Fruit fly (Drosophila melanogaster) whole organism, embryonic: ENCODE data around the gene CG15472.

ENCODE experiments used
- Aef1 ChIP-seq: fragments of 200-800 bp; sonication (Bioruptor generic); IDR thresholded peaks from 3 replicates; pipeline ENCODE4 v1.3.6; 2022; ENCODE audit warnings: missing biosample characterization, missing genetic modification characterization
- CG10209 ChIP-seq: fragments of 200-800 bp; sonication (Bioruptor generic); optimal IDR thresholded peaks from 3 replicates; lab custom pipeline; 2017; ENCODE audit warnings: missing biosample characterization, mild to moderate bottlenecking, missing genetic modification characterization, missing genetic modification reagents
- CG10543 ChIP-seq: fragments of 200-800 bp; sonication (Bioruptor generic); optimal IDR thresholded peaks from 3 replicates; lab custom pipeline; 2017; ENCODE audit warnings: missing biosample characterization, mild to moderate bottlenecking, missing genetic modification characterization, moderate library complexity
- CG11504 ChIP-seq: fragments of 200-800 bp; sonication (Bioruptor generic); optimal IDR thresholded peaks from 3 replicates; lab custom pipeline; 2019; ENCODE audit warnings: missing biosample characterization, mild to moderate bottlenecking, missing genetic modification characterization, moderate library complexity
- CG12071 ChIP-seq: fragments of 200-800 bp; sonication (Bioruptor generic); optimal IDR thresholded peaks from 3 replicates; lab custom pipeline; 2018; ENCODE audit warnings: missing biosample characterization, mild to moderate bottlenecking, missing genetic modification characterization
- CG13894 ChIP-seq: fragments of 200-800 bp; sonication (Bioruptor generic); optimal IDR thresholded peaks from 3 replicates; lab custom pipeline; 2018; ENCODE audit warnings: missing biosample characterization, mild to moderate bottlenecking, missing genetic modification characterization, moderate library complexity
- CG14667 ChIP-seq: fragments of 200-800 bp; sonication (Bioruptor generic); IDR thresholded peaks from 2 replicates; pipeline ENCODE4 v1.3.6; 2022; ENCODE audit warnings: missing biosample characterization, missing genetic modification characterization
- CG15011 ChIP-seq: fragments of 200-800 bp; sonication (Bioruptor generic); optimal IDR thresholded peaks from 3 replicates; lab custom pipeline; 2018; ENCODE audit warnings: missing biosample characterization, mild to moderate bottlenecking, missing genetic modification characterization
- CG17328 ChIP-seq: fragments of 200-800 bp; sonication (Bioruptor generic); IDR thresholded peaks from 2 replicates; pipeline ENCODE4 v1.3.6; 2022; ENCODE audit warnings: missing biosample characterization, missing genetic modification characterization
- CG17385 ChIP-seq: fragments of 200-800 bp; sonication (Bioruptor generic); optimal IDR thresholded peaks from 3 replicates; lab custom pipeline; 2018; ENCODE audit warnings: missing biosample characterization, mild to moderate bottlenecking, missing genetic modification characterization
- CG18599 ChIP-seq: fragments of 200-800 bp; sonication (Bioruptor generic); optimal IDR thresholded peaks from 3 replicates; lab custom pipeline; 2017; ENCODE audit warnings: missing biosample characterization, missing genetic modification characterization, mild to moderate bottlenecking, moderate library complexity, missing genetic modification reagents
- CG2129 ChIP-seq: fragments of 200-800 bp; sonication (Bioruptor generic); IDR thresholded peaks from 2 replicates; pipeline ENCODE4 v1.3.6; 2022; ENCODE audit warnings: missing biosample characterization, missing genetic modification characterization; ENCODE audit not compliant: partially characterized antibody
- CG32532 ChIP-seq: fragments of 200-800 bp; sonication (Bioruptor generic); IDR thresholded peaks from 2 replicates; pipeline ENCODE4 v1.3.6; 2022; ENCODE audit warnings: missing biosample characterization, missing genetic modification characterization
- CG43689 ChIP-seq: fragments of 200-800 bp; sonication (Bioruptor generic); IDR thresholded peaks from 2 replicates; pipeline ENCODE4 v1.3.6; 2022; ENCODE audit warnings: missing biosample characterization, missing genetic modification characterization
- CG5953 ChIP-seq: fragments of 200-800 bp; sonication (Bioruptor generic); IDR thresholded peaks from 2 replicates; pipeline ENCODE4 v1.3.6; 2022; ENCODE audit warnings: missing biosample characterization, missing genetic modification characterization
- CG7987 ChIP-seq: fragments of 200-800 bp; sonication (Bioruptor generic); optimal IDR thresholded peaks from 2 replicates; lab custom pipeline; 2018; ENCODE audit warnings: missing biosample characterization, mild to moderate bottlenecking, missing genetic modification characterization, moderate library complexity
- CG9437 ChIP-seq: fragments of 200-800 bp; sonication (Bioruptor generic); optimal IDR thresholded peaks from 2 replicates; lab custom pipeline; 2018; ENCODE audit warnings: missing biosample characterization, mild to moderate bottlenecking, missing genetic modification characterization
- CG9932 ChIP-seq: fragments of 200-800 bp; sonication (Bioruptor generic); IDR thresholded peaks from 2 replicates; pipeline ENCODE4 v1.3.6; 2022; ENCODE audit warnings: missing biosample characterization, missing genetic modification characterization
- Doc2 ChIP-seq: fragments of 200-800 bp; sonication (Bioruptor generic); IDR thresholded peaks from 2 replicates; pipeline ENCODE4 v1.3.6; 2022; ENCODE audit warnings: missing biosample characterization, missing genetic modification characterization
- Hand ChIP-seq: fragments of 200-800 bp; sonication (Bioruptor generic); optimal IDR thresholded peaks from 2 replicates; lab custom pipeline; 2017; ENCODE audit warnings: mild to moderate bottlenecking, missing biosample characterization, missing genetic modification reagents, missing genetic modification characterization
- Med ChIP-seq: fragments of 200-800 bp; sonication (Bioruptor generic); peaks from one replicate; lab custom pipeline; 2016; ENCODE audit warnings: missing biosample characterization, missing genetic modification characterization, mild to moderate bottlenecking, inconsistent platforms, moderate library complexity
- Mrtf ChIP-seq: fragments of 200-800 bp; sonication (Bioruptor generic); IDR thresholded peaks from 3 replicates; pipeline ENCODE4 v1.3.6; 2022; ENCODE audit warnings: missing biosample characterization, missing genetic modification characterization
- PHDP ChIP-seq: fragments of 200-800 bp; sonication (Bioruptor generic); optimal IDR thresholded peaks from 3 replicates; lab custom pipeline; 2018; ENCODE audit warnings: missing biosample characterization, mild to moderate bottlenecking, missing genetic modification characterization, moderate library complexity
- Pdp1 ChIP-seq, 2 experiments: fragments of 200-800 bp; sonication (Bioruptor generic); optimal IDR thresholded peaks; 3 replicates each; lab custom pipeline; 2016; ENCODE audit warnings: missing biosample characterization in 2 of 2, missing genetic modification characterization in 2 of 2, mild to moderate bottlenecking in 1 of 2, moderate library complexity in 1 of 2
- Scr ChIP-seq: fragments of 200-800 bp; sonication (Bioruptor generic); IDR thresholded peaks from 2 replicates; pipeline ENCODE4 v1.3.6; 2022; ENCODE audit warnings: missing biosample characterization, missing genetic modification characterization; ENCODE audit not compliant: partially characterized antibody
- Six4 ChIP-seq: fragments of 200-800 bp; sonication (Bioruptor generic); optimal IDR thresholded peaks from 2 replicates; lab custom pipeline; 2016; ENCODE audit warnings: missing biosample characterization, missing genetic modification characterization
- Sry-δ ChIP-seq: fragments of 200-800 bp; sonication (Bioruptor generic); optimal IDR thresholded peaks from 2 replicates; lab custom pipeline; 2016; ENCODE audit warnings: missing biosample characterization, missing genetic modification characterization
- cwo ChIP-seq: fragments of 200-800 bp; sonication (Bioruptor generic); optimal IDR thresholded peaks from 3 replicates; lab custom pipeline; 2017; ENCODE audit warnings: missing biosample characterization, missing genetic modification characterization, mild to moderate bottlenecking, moderate library complexity, missing genetic modification reagents
- ems ChIP-seq: fragments of 200-800 bp; sonication (Bioruptor generic); optimal IDR thresholded peaks from 3 replicates; lab custom pipeline; 2016; ENCODE audit warnings: missing biosample characterization, missing genetic modification characterization
- gem ChIP-seq: fragments of 200-800 bp; sonication (Bioruptor generic); optimal IDR thresholded peaks from 2 replicates; lab custom pipeline; 2019; ENCODE audit warnings: missing biosample characterization, mild to moderate bottlenecking, missing genetic modification characterization, moderate library complexity
- lab ChIP-seq: fragments of 200-800 bp; sonication (Bioruptor generic); optimal IDR thresholded peaks from 3 replicates; lab custom pipeline; 2017; ENCODE audit warnings: missing biosample characterization, missing genetic modification characterization, mild to moderate bottlenecking, moderate library complexity, missing genetic modification reagents
- mld ChIP-seq: fragments of 200-800 bp; sonication (Bioruptor generic); IDR thresholded peaks from 3 replicates; pipeline ENCODE4 v1.3.6; 2022; ENCODE audit warnings: missing biosample characterization, missing genetic modification characterization; ENCODE audit not compliant: partially characterized antibody
- onecut ChIP-seq: fragments of 200-800 bp; sonication (Bioruptor generic); IDR thresholded peaks from 2 replicates; pipeline ENCODE4 v1.3.6; 2022; ENCODE audit warnings: missing biosample characterization, missing genetic modification characterization
- pan ChIP-seq, 4 experiments: fragments of >200 bp in 3 of 4; fragments of 200-800 bp in 1 of 4; sonication (Bioruptor generic) in 1 of 4; optimal IDR thresholded peaks in 3 of 4; IDR thresholded peaks in 1 of 4; 2 replicates each; pipeline versions ENCODE4 v1.3.6 to Lab custom; 2017 to 2022; ENCODE audit warnings: missing biosample characterization in 2 of 4, missing genetic modification characterization in 2 of 4, mixed read lengths in 1 of 4

The CG15472 gene

DNA sequence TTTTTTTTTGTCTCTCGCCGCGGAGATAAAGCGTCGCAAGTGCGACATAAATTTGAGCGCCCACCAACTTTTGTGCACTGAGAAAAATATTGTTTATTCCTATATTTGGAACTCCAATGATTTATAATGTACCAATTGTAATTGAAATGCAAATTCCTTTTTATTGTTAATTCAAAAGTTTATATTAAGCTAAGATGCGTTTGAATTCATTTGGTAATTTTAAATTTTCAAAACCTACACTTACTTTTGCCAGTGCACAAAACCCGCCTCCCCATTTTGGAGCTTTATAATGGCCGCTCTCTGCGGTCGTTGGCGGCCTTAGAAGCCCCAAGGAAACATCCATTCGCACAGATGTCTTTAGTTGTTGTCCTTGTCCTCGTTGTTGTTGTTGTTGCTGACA, 7.7 kb downstream of the CG15472 start (continued):
- TF ChIP-seq cwo = peak; percentile 11
- no peak for TF ChIP-seq Sry-δ (GFP tag; lab: Kevin White, UChicago)
- 0 out of 2 replicates have a peak, but pooled peaks have one; percentile 25 for TF ChIP-seq CG9932 (GFP tag; lab: Robert Waterston, UW)
- TF ChIP-seq Pdp1 (GFP tag; optimal IDR thresholded peaks at IDR 0.05; lab: Kevin White, UChicago) = no peak
- TF ChIP-seq CG10543 (GFP tag; lab: Kevin White, UChicago) = no peak
- TF ChIP-seq lab (GFP tag; lab: Kevin White, UChicago) = peak; percentile 69
- no peak for TF ChIP-seq Scr (GFP tag; lab: Robert Waterston, UW)
- TF ChIP-seq onecut (GFP tag; lab: Robert Waterston, UW) = 0 out of 2 replicates have a peak, but pooled peaks have one; percentile 15
- no peak for TF ChIP-seq mld (GFP tag; lab: Robert Waterston, UW)
- peak; percentile 67 for TF ChIP-seq CG11504
- peak; percentile 83 for TF ChIP-seq Med
- peak; percentile 24; the same call in 1 of the 2 replicates for TF ChIP-seq CG32532
- peak; percentile 70 for TF ChIP-seq CG18599
- no peak for TF ChIP-seq CG2129 (GFP tag; lab: Robert Waterston, UW)
- TF ChIP-seq CG10209 (GFP tag; lab: Kevin White, UChicago) = peak; percentile 7
- TF ChIP-seq Mrtf (GFP tag; lab: Robert Waterston, UW) = peak; percentile 22; the same call in 1 of the 3 replicates
- peak; percentile 19 for TF ChIP-seq CG15011 (GFP tag; lab: Kevin White, UChicago)
- TF ChIP-seq CG5953 (GFP tag; lab: Robert Waterston, UW) = no peak
- no peak for TF ChIP-seq CG14667 (GFP tag; lab: Robert Waterston, UW)
- TF ChIP-seq Hand = peak; percentile 4
- no peak for TF ChIP-seq CG12071
- TF ChIP-seq CG17385 = peak; percentile 24
- TF ChIP-seq CG13894 (tag; lab: Kevin White, UChicago) = no peak
- no peak for TF ChIP-seq CG17328 (GFP tag; lab: Robert Waterston, UW)
- TF ChIP-seq Six4 = no peak
- TF ChIP-seq gem (tag; lab: Kevin White, UChicago) = peak; percentile 60
- no peak for TF ChIP-seq CG43689 (GFP tag; lab: Robert Waterston, UW)
- no peak for TF ChIP-seq ems
- no peak for TF ChIP-seq Doc2
- TF ChIP-seq PHDP (tag; lab: Kevin White, UChicago) = peak; percentile 45
- peak; percentile 30; the same call in 1 of the 3 replicates for TF ChIP-seq Aef1 (GFP tag; lab: Robert Waterston, UW)
- no peak for TF ChIP-seq pan (optimal IDR thresholded peaks at IDR 0.05; lab: Kevin White, UChicago)
- TF ChIP-seq pan (GFP tag; optimal IDR thresholded peaks at IDR 0.05 in 1 of 2, IDR thresholded peaks at IDR 0.05 in 1 of 2) = no peak
- TF ChIP-seq CG9437 (GFP tag; lab: Kevin White, UChicago) = peak; percentile 22
- TF ChIP-seq CG7987 (GFP tag; lab: Kevin White, UChicago) = no peak
